Fruit fly (Drosophila melanogaster) whole organism, embryonic: ENCODE results near the gene CG5608.

Experiments used
- Atf-2 ChIP-seq: fragments of 200-800 bp; sonication (Bioruptor generic); optimal IDR thresholded peaks from 2 replicates; lab custom pipeline; 2016; ENCODE audit warnings: missing biosample characterization, missing genetic modification characterization
- Atf3 ChIP-seq: fragments of 200-800 bp; sonication (Bioruptor generic); optimal IDR thresholded peaks from 3 replicates; lab custom pipeline; 2016; ENCODE audit warnings: missing biosample characterization, missing genetic modification characterization
- CG11247 ChIP-seq: fragments of 200-800 bp; sonication (Bioruptor generic); IDR thresholded peaks from 2 replicates; pipeline ENCODE4 v1.3.6; 2022; ENCODE audit warnings: missing biosample characterization, missing genetic modification characterization
- CG11560 ChIP-seq: fragments of 200-800 bp; sonication (Bioruptor generic); IDR thresholded peaks from 3 replicates; pipeline ENCODE4 v1.3.6; 2022; ENCODE audit warnings: missing biosample characterization, missing genetic modification characterization
- CG13624 ChIP-seq: fragments of 200-800 bp; sonication (Bioruptor generic); optimal IDR thresholded peaks from 2 replicates; lab custom pipeline; 2016; ENCODE audit warnings: missing biosample characterization, missing genetic modification characterization
- CG14965 ChIP-seq: fragments of 200-800 bp; sonication (Bioruptor generic); optimal IDR thresholded peaks from 2 replicates; lab custom pipeline; 2016; ENCODE audit warnings: missing biosample characterization, missing genetic modification characterization, borderline replicate concordance
- CG18619 ChIP-seq: fragments of 200-800 bp; sonication (Bioruptor generic); optimal IDR thresholded peaks from 3 replicates; lab custom pipeline; 2017; ENCODE audit warnings: missing biosample characterization, mild to moderate bottlenecking, missing genetic modification characterization
- CG2199 ChIP-seq: fragments of 200-800 bp; sonication (Bioruptor generic); IDR thresholded peaks from 3 replicates; pipeline ENCODE4 v1.3.6; 2022; ENCODE audit warnings: missing biosample characterization, missing genetic modification characterization
- CG30431 ChIP-seq: fragments of 200-800 bp; sonication (Bioruptor generic); optimal IDR thresholded peaks from 2 replicates; lab custom pipeline; 2017; ENCODE audit warnings: missing biosample characterization, missing genetic modification characterization
- CG3726 ChIP-seq: fragments of 200-800 bp; sonication (Bioruptor generic); IDR thresholded peaks from 3 replicates; pipeline ENCODE4, ENCODE4 v1.3.6; 2022; ENCODE audit warnings: missing biosample characterization, missing genetic modification characterization
- CG4328 ChIP-seq: fragments of 200-800 bp; sonication (Bioruptor generic); optimal IDR thresholded peaks from 3 replicates; lab custom pipeline; 2017; ENCODE audit warnings: missing biosample characterization, missing genetic modification reagents, missing genetic modification characterization
- CG6683 ChIP-seq: fragments of 200-800 bp; sonication (Bioruptor generic); optimal IDR thresholded peaks from 2 replicates; lab custom pipeline; 2017; ENCODE audit warnings: missing biosample characterization, mild to moderate bottlenecking, missing genetic modification characterization, missing genetic modification reagents
- CG7357 ChIP-seq: fragments of 200-800 bp; sonication (Bioruptor generic); IDR thresholded peaks from 3 replicates; pipeline ENCODE4 v1.3.6; 2022; ENCODE audit warnings: missing biosample characterization, missing genetic modification characterization
- CG7928 ChIP-seq: fragments of 200-800 bp; sonication (Bioruptor generic); optimal IDR thresholded peaks from 2 replicates; lab custom pipeline; 2017; ENCODE audit warnings: missing biosample characterization, mild to moderate bottlenecking, missing genetic modification characterization
- CG8089 ChIP-seq: fragments of 200-800 bp; sonication (Bioruptor generic); optimal IDR thresholded peaks from 3 replicates; lab custom pipeline; 2016; ENCODE audit warnings: missing biosample characterization, missing genetic modification characterization
- CG8924 ChIP-seq: fragments of 200-800 bp; optimal IDR thresholded peaks from 3 replicates; lab custom pipeline; 2019; ENCODE audit warnings: missing biosample characterization, mild to moderate bottlenecking, missing genetic modification characterization, moderate library complexity
- Chrac-16 ChIP-seq: fragments of 200-800 bp; sonication (Bioruptor generic); optimal IDR thresholded peaks from 3 replicates; lab custom pipeline; 2016; ENCODE audit warnings: missing biosample characterization, missing genetic modification characterization
- Dll ChIP-seq: fragments of 200-800 bp; sonication (Bioruptor generic); IDR thresholded peaks from 4 replicates; pipeline ENCODE4 v1.3.6; 2022; ENCODE audit warnings: missing biosample characterization, missing genetic modification characterization; ENCODE audit not compliant: partially characterized antibody
- Drgx ChIP-seq: fragments of 200-800 bp; sonication (Bioruptor generic); IDR thresholded peaks from 2 replicates; pipeline ENCODE4 v1.3.6; 2022; ENCODE audit warnings: missing biosample characterization, missing genetic modification characterization
- Hr78 ChIP-seq, 2 experiments: fragments of 200-800 bp in 1 of 2; fragments of >200 bp in 1 of 2; sonication (Bioruptor generic) in 1 of 2; optimal IDR thresholded peaks; 2 replicates each; lab custom pipeline; 2017 to 2019; ENCODE audit warnings: missing biosample characterization in 2 of 2, missing genetic modification characterization in 2 of 2, mild to moderate bottlenecking in 1 of 2, moderate library complexity in 1 of 2
- Kr ChIP-seq: fragments of 200-800 bp; sonication (Bioruptor generic); optimal IDR thresholded peaks from 2 replicates; lab custom pipeline; 2017; ENCODE audit warnings: missing biosample characterization, mild to moderate bottlenecking, missing genetic modification characterization
- Myb ChIP-seq: fragments of 200-800 bp; sonication (Bioruptor generic); optimal IDR thresholded peaks from 2 replicates; lab custom pipeline; 2016; ENCODE audit warnings: missing biosample characterization, missing genetic modification characterization
- Oaz ChIP-seq: fragments of 200-800 bp; sonication (Bioruptor generic); IDR thresholded peaks from 2 replicates; pipeline ENCODE4 v1.3.6; 2022; ENCODE audit warnings: missing biosample characterization, missing genetic modification characterization
- Side ChIP-seq: fragments of 200-800 bp; sonication (Bioruptor generic); optimal IDR thresholded peaks from 2 replicates; lab custom pipeline; 2016; ENCODE audit warnings: missing biosample characterization, missing genetic modification characterization
- Stat92E ChIP-seq, 3 experiments: fragments of >200 bp in 2 of 3; fragments of 200-800 bp in 1 of 3; sonication (Bioruptor generic) in 1 of 3; optimal IDR thresholded peaks; 2 replicates each; lab custom pipeline; 2017 to 2019; ENCODE audit warnings: missing biosample characterization in 3 of 3, missing genetic modification characterization in 3 of 3, mild to moderate bottlenecking in 1 of 3, moderate library complexity in 1 of 3
- Taf1 ChIP-seq: fragments of 200-800 bp; sonication (Bioruptor generic); IDR thresholded peaks from 2 replicates; pipeline ENCODE4 v1.3.6; 2022; ENCODE audit warnings: missing biosample characterization, missing genetic modification characterization
- amos ChIP-seq: fragments of 200-800 bp; sonication (Bioruptor generic); IDR thresholded peaks from 2 replicates; pipeline ENCODE4 v1.3.6; 2022; ENCODE audit warnings: missing biosample characterization, missing genetic modification characterization; ENCODE audit not compliant: partially characterized antibody
- bab2 ChIP-seq: fragments of 200-800 bp; sonication (Bioruptor generic); optimal IDR thresholded peaks from 2 replicates; lab custom pipeline; 2016; ENCODE audit warnings: missing biosample characterization, missing genetic modification characterization
- bcd ChIP-seq: fragments of 200-800 bp; sonication (Bioruptor generic); optimal IDR thresholded peaks from 2 replicates; lab custom pipeline; 2017; ENCODE audit warnings: missing biosample characterization, mild to moderate bottlenecking, missing genetic modification characterization
- bsh ChIP-seq, 2 experiments: fragments of 200-800 bp; sonication (Bioruptor generic); optimal IDR thresholded peaks; 2 replicates each; lab custom pipeline; 2017 to 2018; ENCODE audit warnings: mild to moderate bottlenecking in 2 of 2, missing biosample characterization in 2 of 2, missing genetic modification characterization in 2 of 2, moderate library complexity in 1 of 2
- btn ChIP-seq: fragments of 200-800 bp; sonication (Bioruptor generic); optimal IDR thresholded peaks from 2 replicates; lab custom pipeline; 2016; ENCODE audit warnings: missing biosample characterization, missing genetic modification characterization
- crp ChIP-seq, 2 experiments: fragments of 200-800 bp; sonication (Bioruptor generic); optimal IDR thresholded peaks; 2 replicates in 1 of 2; 3 replicates in 1 of 2; lab custom pipeline; 2017; ENCODE audit warnings: missing biosample characterization in 2 of 2, missing genetic modification characterization in 2 of 2, mild to moderate bottlenecking in 1 of 2, moderate library complexity in 1 of 2
- dysf ChIP-seq: fragments of 200-800 bp; sonication (Bioruptor generic); IDR thresholded peaks from 3 replicates; pipeline ENCODE4 v1.3.6; 2022; ENCODE audit warnings: missing biosample characterization, missing genetic modification characterization
- emc ChIP-seq: fragments of 200-800 bp; sonication (Bioruptor generic); optimal IDR thresholded peaks from 2 replicates; lab custom pipeline; 2016; ENCODE audit warnings: missing biosample characterization, missing genetic modification characterization
- exex ChIP-seq: fragments of 200-800 bp; sonication (Bioruptor generic); optimal IDR thresholded peaks from 4 replicates; lab custom pipeline; 2018; ENCODE audit warnings: missing biosample characterization, mild to moderate bottlenecking, missing genetic modification characterization, moderate library complexity
- grau ChIP-seq: fragments of 200-800 bp; optimal IDR thresholded peaks from 3 replicates; lab custom pipeline; 2019; ENCODE audit warnings: missing biosample characterization, mild to moderate bottlenecking, missing genetic modification characterization, moderate library complexity
- gsb-n ChIP-seq: fragments of 200-800 bp; sonication (Bioruptor generic); optimal IDR thresholded peaks from 3 replicates; lab custom pipeline; 2018; ENCODE audit warnings: missing biosample characterization, mild to moderate bottlenecking, missing genetic modification characterization
- lmd ChIP-seq: fragments of 200-800 bp; sonication (Bioruptor generic); IDR thresholded peaks from 2 replicates; pipeline ENCODE4 v1.3.6; 2022; ENCODE audit warnings: missing biosample characterization, missing genetic modification characterization
- maf-S ChIP-seq: fragments of 200-800 bp; sonication (Bioruptor generic); optimal IDR thresholded peaks from 2 replicates; lab custom pipeline; 2016; ENCODE audit warnings: missing biosample characterization, missing genetic modification characterization
- nau ChIP-seq: fragments of 200-800 bp; sonication (Bioruptor generic); optimal IDR thresholded peaks from 3 replicates; lab custom pipeline; 2017; ENCODE audit warnings: missing biosample characterization, mild to moderate bottlenecking, missing genetic modification characterization, missing genetic modification reagents
- oc ChIP-seq: fragments of 200-800 bp; sonication (Bioruptor generic); optimal IDR thresholded peaks from 2 replicates; lab custom pipeline; 2018; ENCODE audit warnings: missing biosample characterization, mild to moderate bottlenecking, missing genetic modification characterization, moderate library complexity
- pfk ChIP-seq: fragments of 200-800 bp; sonication (Bioruptor generic); optimal IDR thresholded peaks from 2 replicates; lab custom pipeline; 2018; ENCODE audit warnings: missing biosample characterization, mild to moderate bottlenecking, missing genetic modification characterization, moderate library complexity
- sens ChIP-seq: fragments of 200-800 bp; sonication (Bioruptor generic); peaks from one replicate; lab custom pipeline; 2016; ENCODE audit warnings: missing biosample characterization, missing genetic modification characterization
- tgo ChIP-seq: fragments of 200-800 bp; sonication (Bioruptor generic); IDR thresholded peaks from 3 replicates; pipeline ENCODE4 v1.3.6; 2022; ENCODE audit warnings: missing biosample characterization, missing genetic modification characterization
- tio ChIP-seq: fragments of 200-800 bp; sonication (Bioruptor generic); optimal IDR thresholded peaks from 2 replicates; lab custom pipeline; 2017; ENCODE audit warnings: missing biosample characterization, missing genetic modification characterization, inconsistent platforms
- trh ChIP-seq: fragments of 200-800 bp; sonication (Bioruptor generic); optimal IDR thresholded peaks from 2 replicates; lab custom pipeline; 2016; ENCODE audit warnings: missing biosample characterization, missing genetic modification characterization
- wek ChIP-seq: fragments of 200-800 bp; sonication (Bioruptor generic); optimal IDR thresholded peaks from 3 replicates; lab custom pipeline; 2018; ENCODE audit warnings: missing biosample characterization, mild to moderate bottlenecking, missing genetic modification characterization, moderate library complexity
- wor ChIP-seq: fragments of 200-800 bp; sonication (Bioruptor generic); IDR thresholded peaks from 2 replicates; pipeline ENCODE4 v1.3.6; 2022; ENCODE audit warnings: missing biosample characterization, missing genetic modification characterization
- z ChIP-seq: fragments of 200-800 bp; sonication (Bioruptor generic); IDR thresholded peaks from 3 replicates; pipeline ENCODE4 v1.3.6; 2022; ENCODE audit warnings: missing biosample characterization, missing genetic modification characterization

The CG5608 gene

DNA sequence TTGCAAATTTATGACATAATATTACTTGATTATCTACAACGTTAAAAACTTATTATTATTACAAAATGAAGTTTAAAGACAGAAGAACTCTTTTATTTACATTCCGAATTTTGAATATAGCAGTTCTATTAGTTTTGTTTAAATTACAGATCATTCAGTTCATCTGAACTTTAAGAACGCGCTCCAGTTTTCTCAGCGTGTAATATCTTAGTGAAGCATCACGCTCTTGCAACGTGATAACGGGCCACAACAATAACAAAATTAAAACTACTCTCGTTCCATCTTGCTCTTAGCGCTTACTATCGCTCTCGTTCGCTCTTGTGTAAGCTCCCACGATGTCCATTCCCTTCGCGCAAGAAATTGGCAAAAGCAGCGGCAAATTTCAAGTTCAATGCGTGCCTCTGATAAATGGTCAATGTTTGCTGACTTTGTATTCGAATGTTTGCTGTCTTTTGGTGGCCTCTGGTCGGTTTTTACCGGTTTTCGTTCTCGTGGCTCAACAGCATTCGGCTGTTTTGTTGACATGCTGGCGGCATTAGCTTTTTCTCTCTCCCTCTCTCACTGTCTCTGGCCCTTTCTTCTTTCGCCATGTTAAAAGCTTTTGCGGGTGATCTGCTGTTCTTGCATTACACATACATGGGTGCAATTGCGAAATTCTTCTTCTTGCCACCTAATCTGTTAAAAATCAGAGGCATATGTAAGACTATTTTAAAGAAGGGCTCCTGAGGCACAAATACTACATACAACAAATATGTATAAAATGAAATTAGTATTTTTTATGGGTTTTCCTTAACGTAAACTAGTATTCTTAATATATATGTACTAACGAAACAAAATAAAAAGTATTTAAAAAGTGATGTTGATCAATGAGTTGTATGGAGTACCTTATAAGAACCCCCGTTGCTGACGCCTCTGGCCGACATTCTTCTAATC lies 22.2 kb downstream of the CG5608 start (continued):
- TF ChIP-seq bsh (GFP tag; optimal IDR thresholded peaks at IDR 0.05; lab: Kevin White, UChicago) (no peak), emc (no peak), bcd (GFP tag; lab: Kevin White, UChicago) (peak; percentile 13), trh (GFP tag; lab: Kevin White, UChicago) (no peak), z (no peak), CG8924 (tag; lab: Kevin White, UChicago) (peak; percentile 27), nau (no peak), Atf-2 (no peak), Taf1 (GFP tag; lab: Robert Waterston, UW) (peak; percentile 39; the same call in 1 of the 2 replicates), Oaz (GFP tag; lab: Robert Waterston, UW) (no peak), Hr78 (GFP tag; optimal IDR thresholded peaks at IDR 0.05; lab: Kevin White, UChicago) (peak in 1 of 2 experiments; percentile 21), lmd (peak; percentile 24; the same call in 1 of the 2 replicates), Stat92E (GFP tag; optimal IDR thresholded peaks at IDR 0.05; lab: Kevin White, UChicago) (no peak), CG7357 (GFP tag; lab: Robert Waterston, UW) (no peak), CG3726 (GFP tag; lab: Robert Waterston, UW) (no peak), exex (tag; lab: Kevin White, UChicago) (no peak), Drgx (GFP tag; lab: Robert Waterston, UW) (peak; percentile 55), CG11560 (tag; lab: Robert Waterston, UW) (no peak), Kr (GFP tag; lab: Kevin White, UChicago) (no peak), CG18619 (GFP tag; lab: Kevin White, UChicago) (no peak), dysf (peak; percentile 43; the same call in 1 of the 3 replicates), CG11247 (no peak), crp (GFP tag; optimal IDR thresholded peaks at IDR 0.05; lab: Kevin White, UChicago) (no peak), CG4328 (no peak), CG13624 (GFP tag; lab: Kevin White, UChicago) (no peak), amos (GFP tag; lab: Robert Waterston, UW) (no peak), bab2 (GFP tag; lab: Kevin White, UChicago) (no peak), pfk (no peak), tio (no peak), Side (no peak), tgo (GFP tag; lab: Robert Waterston, UW) (no peak), CG6683 (GFP tag; lab: Kevin White, UChicago) (no peak), CG8089 (GFP tag; lab: Kevin White, UChicago) (no peak), CG7928 (GFP tag; lab: Kevin White, UChicago) (no peak), wek (GFP tag; lab: Kevin White, UChicago) (no peak), sens (GFP tag; lab: Kevin White, UChicago) (peak; percentile 79), wor (GFP tag; lab: Robert Waterston, UW) (no peak), Atf3 (GFP tag; lab: Kevin White, UChicago) (no peak), btn (GFP tag; lab: Kevin White, UChicago) (no peak), Chrac-16 (no peak), gsb-n (tag; lab: Kevin White, UChicago) (no peak), oc (tag; lab: Kevin White, UChicago) (no peak), grau (peak; percentile 64), maf-S (GFP tag; lab: Kevin White, UChicago) (no peak), Dll (GFP tag; lab: Robert Waterston, UW) (no peak), Myb (GFP tag; lab: Kevin White, UChicago) (no peak), CG2199 (GFP tag; lab: Robert Waterston, UW) (no peak), CG14965 (GFP tag; lab: Kevin White, UChicago) (no peak), CG30431 (GFP tag; lab: Kevin White, UChicago) (no peak)
